5 fruit fly cellular contexts compared by ENCODE assay signal in genomic region chrX:7891596-7892538, dm6.
A peak's percentile ranks its signal among the peaks of the same experiment; 100 is the strongest.
TF ChIP-seq lines count a peak whose summit lies in the region.

Gene Nek2, minus strand, starts transcription at chrX:7891646.

- no peak for TF ChIP-seq CTCF in whole organism, embryonic (GFP tag; optimal IDR thresholded peaks at IDR 0.05; lab: Kevin White, UChicago)

TF ChIP-seq in whole organism, adult, 20 proteins besides CTCF, POLR2A, EP300 and RAD21:
- peak; percentile 34 for TF ChIP-seq bab1 (GFP tag; optimal IDR thresholded peaks at IDR 0.05; lab: Kevin White, UChicago)
- peak; percentile 93 for TF ChIP-seq pad (GFP tag; optimal IDR thresholded peaks at IDR 0.05; lab: Kevin White, UChicago)
- TF ChIP-seq ovo (GFP tag; optimal IDR thresholded peaks at IDR 0.05; lab: Kevin White, UChicago) = peak; percentile 42
- no peak for TF ChIP-seq cnc (optimal IDR thresholded peaks at IDR 0.05; lab: Kevin White, UChicago)

TF ChIP-seq in whole organism, embryonic, 481 proteins besides CTCF, POLR2A, EP300 and RAD21 (continues in another document):
- no peak for TF ChIP-seq CG15696 (tag; optimal IDR thresholded peaks at IDR 0.05; lab: Kevin White, UChicago)
- TF ChIP-seq crc (GFP tag; optimal IDR thresholded peaks at IDR 0.05; lab: Kevin White, UChicago) = no peak
- no peak for TF ChIP-seq CG3281 (GFP tag; optimal IDR thresholded peaks at IDR 0.05; lab: Kevin White, UChicago)
- TF ChIP-seq gsb (GFP tag; IDR thresholded peaks at IDR 0.05; lab: Robert Waterston, UW) = no peak
- TF ChIP-seq inv (GFP tag; IDR thresholded peaks at IDR 0.05; lab: Robert Waterston, UW; ENCODE audit: partially characterized antibody) = no peak
- no peak for TF ChIP-seq ATbp (GFP tag; optimal IDR thresholded peaks at IDR 0.05; lab: Kevin White, UChicago)
- no peak for TF ChIP-seq h (optimal IDR thresholded peaks at IDR 0.05; lab: Kevin White, UChicago)
- no peak for TF ChIP-seq CG12659 (GFP tag; optimal IDR thresholded peaks at IDR 0.05; lab: Kevin White, UChicago)
- peak in 1 of 3 experiments; percentile 2 for TF ChIP-seq Stat92E (GFP tag; optimal IDR thresholded peaks at IDR 0.05; lab: Kevin White, UChicago)
- no peak for TF ChIP-seq dysf (GFP tag; IDR thresholded peaks at IDR 0.05; lab: Robert Waterston, UW)
- no peak for TF ChIP-seq CG30431 (GFP tag; optimal IDR thresholded peaks at IDR 0.05; lab: Kevin White, UChicago)
- TF ChIP-seq Oaz (GFP tag; IDR thresholded peaks at IDR 0.05; lab: Robert Waterston, UW) = no peak
- no peak for TF ChIP-seq grau (tag; optimal IDR thresholded peaks at IDR 0.05; lab: Kevin White, UChicago)
- TF ChIP-seq Trl (optimal IDR thresholded peaks at IDR 0.05; lab: Kevin White, UChicago) = peak in 1 of 2 experiments; percentile 57
- TF ChIP-seq Trl (GFP tag; optimal IDR thresholded peaks at IDR 0.05; lab: Kevin White, UChicago) = no peak
- no peak for TF ChIP-seq CG2678 (tag; optimal IDR thresholded peaks at IDR 0.05; lab: Kevin White, UChicago)
- peak; percentile 66 for TF ChIP-seq D (optimal IDR thresholded peaks at IDR 0.05; lab: Kevin White, UChicago)
- no peak for TF ChIP-seq D (GFP tag; optimal IDR thresholded peaks at IDR 0.05; lab: Kevin White, UChicago)
- TF ChIP-seq CHES-1-like (GFP tag; optimal IDR thresholded peaks at IDR 0.05; lab: Kevin White, UChicago) = no peak
- TF ChIP-seq Poxn (GFP tag; IDR thresholded peaks at IDR 0.05; lab: Robert Waterston, UW) = no peak
- TF ChIP-seq slp2 (GFP tag; optimal IDR thresholded peaks at IDR 0.05; lab: Kevin White, UChicago) = no peak
- TF ChIP-seq ato (GFP tag; IDR thresholded peaks at IDR 0.05; lab: Robert Waterston, UW; ENCODE audit: partially characterized antibody) = no peak

TF ChIP-seq in whole organism, prepupa, 60 proteins besides CTCF, POLR2A, EP300 and RAD21 (continues in another document):
- no peak for TF ChIP-seq CG6792 (GFP tag; optimal IDR thresholded peaks at IDR 0.05; lab: Kevin White, UChicago)
- no peak for TF ChIP-seq Hr4 (GFP tag; optimal IDR thresholded peaks at IDR 0.05; lab: Kevin White, UChicago)
- no peak for TF ChIP-seq OdsH (GFP tag; optimal IDR thresholded peaks at IDR 0.05; lab: Kevin White, UChicago)
- peak; percentile 18 for TF ChIP-seq esn (GFP tag; optimal IDR thresholded peaks at IDR 0.05; lab: Kevin White, UChicago)
- no peak for TF ChIP-seq CG4318 (GFP tag; optimal IDR thresholded peaks at IDR 0.05; lab: Kevin White, UChicago)
- no peak for TF ChIP-seq Eip93F (GFP tag; optimal IDR thresholded peaks at IDR 0.05; lab: Kevin White, UChicago)
- TF ChIP-seq lz (GFP tag; optimal IDR thresholded peaks at IDR 0.05; lab: Kevin White, UChicago) = peak; percentile 9
- no peak for TF ChIP-seq Met (GFP tag; optimal IDR thresholded peaks at IDR 0.05; lab: Kevin White, UChicago)
- TF ChIP-seq spab (GFP tag; optimal IDR thresholded peaks at IDR 0.05; lab: Kevin White, UChicago) = peak; percentile 29
- TF ChIP-seq net (GFP tag; optimal IDR thresholded peaks at IDR 0.05; lab: Kevin White, UChicago) = no peak
- TF ChIP-seq salr (GFP tag; optimal IDR thresholded peaks at IDR 0.05; lab: Kevin White, UChicago) = no peak
- no peak for TF ChIP-seq Sox15 (GFP tag; optimal IDR thresholded peaks at IDR 0.05; lab: Kevin White, UChicago)
- no peak for TF ChIP-seq cyc (GFP tag; optimal IDR thresholded peaks at IDR 0.05; lab: Kevin White, UChicago)
- TF ChIP-seq CG3032 (tag; optimal IDR thresholded peaks at IDR 0.05; lab: Kevin White, UChicago) = peak; percentile 34
- peak; percentile 16 for TF ChIP-seq Smox (GFP tag; optimal IDR thresholded peaks at IDR 0.05; lab: Kevin White, UChicago)
- TF ChIP-seq Hr39 (GFP tag; optimal IDR thresholded peaks at IDR 0.05; lab: Kevin White, UChicago) = no peak
- no peak for TF ChIP-seq Sox14 (GFP tag; optimal IDR thresholded peaks at IDR 0.05; lab: Kevin White, UChicago)
- TF ChIP-seq CG6854 (GFP tag; optimal IDR thresholded peaks at IDR 0.05; lab: Kevin White, UChicago) = no peak
- no peak for TF ChIP-seq CG8632 (GFP tag; optimal IDR thresholded peaks at IDR 0.05; lab: Kevin White, UChicago)
- TF ChIP-seq Ets96B (tag; optimal IDR thresholded peaks at IDR 0.05; lab: Kevin White, UChicago) = peak; percentile 27
- TF ChIP-seq CG11902 (GFP tag; optimal IDR thresholded peaks at IDR 0.05; lab: Kevin White, UChicago) = no peak
- TF ChIP-seq CG10669 (GFP tag; optimal IDR thresholded peaks at IDR 0.05; lab: Kevin White, UChicago) = peak; percentile 19
- no peak for TF ChIP-seq pdm3 (GFP tag; optimal IDR thresholded peaks at IDR 0.05; lab: Kevin White, UChicago)
- peak; percentile 42 to 52 for TF ChIP-seq ss (GFP tag; optimal IDR thresholded peaks at IDR 0.05; lab: Kevin White, UChicago)

TF ChIP-seq in whole organism, pupa, 21 proteins besides CTCF, POLR2A, EP300 and RAD21:
- TF ChIP-seq CG13204 (GFP tag; optimal IDR thresholded peaks at IDR 0.05; lab: Kevin White, UChicago) (no peak), CG10348 (GFP tag; IDR thresholded peaks at IDR 0.05; lab: Robert Waterston, UW) (no peak), Pif1A (GFP tag; optimal IDR thresholded peaks at IDR 0.05; lab: Kevin White, UChicago) (peak; percentile 15), CG17806 (tag; optimal IDR thresholded peaks at IDR 0.05; lab: Kevin White, UChicago) (no peak), CG4496 (GFP tag; IDR thresholded peaks at IDR 0.05; lab: Robert Waterston, UW) (no peak), CG9948 (tag; optimal IDR thresholded peaks at IDR 0.05; lab: Kevin White, UChicago) (peak; percentile 32), CG14655 (GFP tag; optimal IDR thresholded peaks at IDR 0.05; lab: Kevin White, UChicago) (peak; percentile 48), CG8159 (tag; optimal IDR thresholded peaks at IDR 0.05; lab: Kevin White, UChicago) (peak; percentile 40), Pif1B (GFP tag; optimal IDR thresholded peaks at IDR 0.05; lab: Kevin White, UChicago) (peak; percentile 26), Ets98B (GFP tag; IDR thresholded peaks at IDR 0.05; lab: Robert Waterston, UW) (no peak), CG32121 (GFP tag; IDR thresholded peaks at IDR 0.05; lab: Robert Waterston, UW) (no peak), CG15710 (tag; optimal IDR thresholded peaks at IDR 0.05; lab: Kevin White, UChicago) (peak; percentile 7), gl (tag; optimal IDR thresholded peaks at IDR 0.05; lab: Kevin White, UChicago) (no peak), CG12605 (GFP tag; IDR thresholded peaks at IDR 0.05; lab: Robert Waterston, UW) (no peak), Snoo (tag; optimal IDR thresholded peaks at IDR 0.05; lab: Kevin White, UChicago) (peak; percentile 23), CG34367 (tag; optimal IDR thresholded peaks at IDR 0.05; lab: Kevin White, UChicago) (peak; percentile 22), fd96Ca (GFP tag; IDR thresholded peaks at IDR 0.05; lab: Robert Waterston, UW) (no peak), EcR (GFP tag; optimal IDR thresholded peaks at IDR 0.05; lab: Kevin White, UChicago) (peak; percentile 32), CG8301 (tag; optimal IDR thresholded peaks at IDR 0.05; lab: Kevin White, UChicago) (peak; percentile 38), rn (GFP tag; IDR thresholded peaks at IDR 0.05; lab: Robert Waterston, UW) (no peak), D1 (tag; optimal IDR thresholded peaks at IDR 0.05; lab: Kevin White, UChicago) (peak; percentile 1)

TF ChIP-seq in whole organism, wandering third instar larva, 38 proteins besides CTCF, POLR2A, EP300 and RAD21:
- TF ChIP-seq psq (GFP tag; optimal IDR thresholded peaks at IDR 0.05; lab: Kevin White, UChicago) (peak; percentile 23), fru (GFP tag; optimal IDR thresholded peaks at IDR 0.05; lab: Kevin White, UChicago) (peak; percentile 15), dl (GFP tag; optimal IDR thresholded peaks at IDR 0.05; lab: Kevin White, UChicago; ENCODE audit: insufficient read depth in 1 of 2, partially characterized antibody in 2 of 2) (peak; percentile 13 to 46), OdsH (GFP tag; optimal IDR thresholded peaks at IDR 0.05; lab: Kevin White, UChicago) (peak; percentile 42), Mio (GFP tag; optimal IDR thresholded peaks at IDR 0.05; lab: Kevin White, UChicago) (no peak), Myc (optimal IDR thresholded peaks at IDR 0.05; lab: Kevin White, UChicago) (peak; percentile 76), tai (GFP tag; optimal IDR thresholded peaks at IDR 0.05; lab: Kevin White, UChicago) (no peak), foxo (GFP tag; optimal IDR thresholded peaks at IDR 0.05; lab: Kevin White, UChicago) (peak in 1 of 2 experiments; percentile 37), h (GFP tag; optimal IDR thresholded peaks at IDR 0.05; lab: Kevin White, UChicago) (peak; percentile 24), Sp1 (GFP tag; optimal IDR thresholded peaks at IDR 0.05; lab: Kevin White, UChicago) (peak; percentile 49), woc (GFP tag; optimal IDR thresholded peaks at IDR 0.05; lab: Kevin White, UChicago) (peak; percentile 75), HLH106 (tag; optimal IDR thresholded peaks at IDR 0.05; lab: Kevin White, UChicago) (peak; percentile 51), br (GFP tag; optimal IDR thresholded peaks at IDR 0.05; lab: Kevin White, UChicago) (no peak)
